Fruit fly (Drosophila melanogaster): ENCODE results near the gene CG14834.

Gene CG14834

DNA sequence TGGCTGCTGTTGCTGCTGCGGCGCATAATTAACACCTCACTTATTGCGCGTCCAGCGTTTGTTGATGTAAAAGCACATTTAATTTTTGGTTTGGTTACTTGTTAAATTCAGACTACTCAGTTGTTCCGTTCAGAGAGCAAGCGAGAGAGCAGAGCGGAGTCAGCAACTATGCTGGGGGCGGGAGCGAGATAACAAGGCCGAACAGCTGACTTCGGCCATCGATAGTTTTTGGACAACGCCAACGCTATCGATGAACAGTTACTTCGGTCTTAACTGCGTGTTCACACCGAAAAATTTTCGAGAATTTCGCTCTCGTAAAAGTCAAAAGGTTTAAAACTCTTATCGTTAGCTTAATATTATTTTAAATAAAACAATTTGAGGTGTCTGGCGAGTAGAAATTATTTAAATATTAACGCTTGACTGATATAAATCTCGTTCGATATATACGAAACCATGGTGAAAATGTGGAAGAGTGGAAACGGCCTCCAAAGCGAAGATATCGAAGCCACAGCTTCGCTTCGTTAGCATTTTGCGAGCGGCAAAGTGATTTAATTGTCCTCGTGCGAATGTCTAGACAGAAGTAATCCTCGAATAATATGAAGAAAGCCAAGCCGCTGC, 34.5 kb upstream of the CG14834 start, which contains the start of the genes SMSr and smid:
Gene SMSr, minus strand, starts transcription at position 116 of the 618 bp plus-strand sequence.
Gene smid, plus strand, starts transcription at position 256 of the 618 bp plus-strand sequence.
- peak; percentile 62 for TF ChIP-seq ey (GFP tag; optimal IDR thresholded peaks at IDR 0.05)
- TF ChIP-seq dmrt93B (GFP tag; optimal IDR thresholded peaks at IDR 0.05): peak; percentile 28
- TF ChIP-seq Rel (GFP tag; optimal IDR thresholded peaks at IDR 0.05): no peak
- TF ChIP-seq Rel (tag; optimal IDR thresholded peaks at IDR 0.05): no peak
- TF ChIP-seq h (GFP tag; optimal IDR thresholded peaks at IDR 0.05): peak; percentile 66
- peak; percentile 74 for TF ChIP-seq rgr (GFP tag; optimal IDR thresholded peaks at IDR 0.05)
- peak; percentile 73 for TF ChIP-seq woc (GFP tag; optimal IDR thresholded peaks at IDR 0.05)
- TF ChIP-seq br (GFP tag; optimal IDR thresholded peaks at IDR 0.05): peak; percentile 47
- peak; percentile 95 for TF ChIP-seq Dif (GFP tag; optimal IDR thresholded peaks at IDR 0.05; ENCODE audit: partially characterized antibody)
- peak; percentile 56 for TF ChIP-seq OdsH (GFP tag; optimal IDR thresholded peaks at IDR 0.05)
- peak; percentile 18 for TF ChIP-seq Hr83 (GFP tag; optimal IDR thresholded peaks at IDR 0.05; ENCODE audit: poor library complexity, severe bottlenecking)
- TF ChIP-seq Hnf4 (GFP tag; optimal IDR thresholded peaks at IDR 0.05): no peak
- TF ChIP-seq HLH106 (tag; optimal IDR thresholded peaks at IDR 0.05): peak; percentile 61
- peak; percentile 84 to 90 for TF ChIP-seq dl (GFP tag; optimal IDR thresholded peaks at IDR 0.05; ENCODE audit: insufficient read depth in 1 of 2, partially characterized antibody in 2 of 2)
- peak; percentile 16 for TF ChIP-seq CG9705 (GFP tag; optimal IDR thresholded peaks at IDR 0.05)
- TF ChIP-seq dsf (GFP tag; optimal IDR thresholded peaks at IDR 0.05; ENCODE audit: borderline replicate concordance): peak; percentile 28
- TF ChIP-seq Vsx2 (GFP tag; optimal IDR thresholded peaks at IDR 0.05; ENCODE audit: partially characterized antibody): peak; percentile 69
- TF ChIP-seq Myc (optimal IDR thresholded peaks at IDR 0.05): peak; percentile 21
- no peak for TF ChIP-seq GATAd (GFP tag; optimal IDR thresholded peaks at IDR 0.05)
- peak; percentile 98 for TF ChIP-seq fru (GFP tag; optimal IDR thresholded peaks at IDR 0.05)
- peak; percentile 42 for TF ChIP-seq sv (GFP tag; optimal IDR thresholded peaks at IDR 0.05)
- TF ChIP-seq Jra (GFP tag; optimal IDR thresholded peaks at IDR 0.05): peak; percentile 72
- TF ChIP-seq jim (GFP tag; optimal IDR thresholded peaks at IDR 0.05): no peak
- no peak for TF ChIP-seq usp (GFP tag; optimal IDR thresholded peaks at IDR 0.05)
- TF ChIP-seq foxo (GFP tag; optimal IDR thresholded peaks at IDR 0.05): peak in 1 of 2 experiments; percentile 68
- peak; percentile 46 for TF ChIP-seq N (GFP tag; optimal IDR thresholded peaks at IDR 0.05)
- no peak for TF ChIP-seq tai (GFP tag; optimal IDR thresholded peaks at IDR 0.05)
- TF ChIP-seq Sp1 (GFP tag; optimal IDR thresholded peaks at IDR 0.05): peak; percentile 56
- peak; percentile 32 for TF ChIP-seq psq (GFP tag; optimal IDR thresholded peaks at IDR 0.05)
- no peak for TF ChIP-seq Mio (GFP tag; optimal IDR thresholded peaks at IDR 0.05)

DNA sequence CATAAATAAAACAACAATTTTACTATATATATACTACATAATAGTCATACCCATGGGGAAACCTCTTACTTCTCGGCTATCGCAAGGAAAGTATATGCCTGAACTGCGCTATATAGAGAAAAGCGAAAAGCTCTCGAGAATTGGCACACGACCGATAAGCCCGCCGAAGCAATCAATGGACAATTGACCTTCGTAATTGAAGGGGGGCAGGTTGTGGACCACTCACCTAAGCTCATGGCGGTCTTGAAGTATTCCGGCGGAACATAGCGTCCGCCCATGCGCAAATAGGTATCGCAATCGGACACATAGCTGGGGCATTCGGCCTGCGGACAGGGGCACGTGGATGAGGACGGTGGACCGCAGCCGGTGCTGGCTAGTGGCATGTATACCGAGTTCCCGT, 33.5 kb upstream of the CG14834 start:
- peak; percentile 9 for TF ChIP-seq h (GFP tag; optimal IDR thresholded peaks at IDR 0.05)
- no peak for TF ChIP-seq brk (GFP tag; optimal IDR thresholded peaks at IDR 0.05)

DNA sequence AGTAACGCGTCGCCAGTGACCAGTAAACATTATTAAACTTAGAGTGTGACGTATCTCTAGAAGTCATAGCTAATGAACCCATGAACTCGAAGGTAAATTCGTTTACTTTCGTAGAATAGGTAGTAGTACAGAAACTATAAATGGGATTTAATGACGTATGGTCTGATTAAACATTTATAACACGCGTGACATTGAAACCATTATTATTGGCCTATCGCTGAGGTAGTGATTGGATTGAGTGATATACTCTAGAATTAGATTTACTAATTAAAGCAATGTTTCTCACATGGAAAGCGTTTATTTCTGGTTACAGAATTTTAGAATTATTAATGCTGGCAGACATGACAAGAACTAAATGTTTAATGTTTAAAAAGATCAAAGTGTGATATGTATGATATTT, 29.9 kb upstream of the CG14834 start:
- no peak for TF ChIP-seq Hr83 (GFP tag; optimal IDR thresholded peaks at IDR 0.05; ENCODE audit: poor library complexity, severe bottlenecking)
- TF ChIP-seq Abd-B (GFP tag; optimal IDR thresholded peaks at IDR 0.05): no peak
- no peak for TF ChIP-seq Dif (GFP tag; optimal IDR thresholded peaks at IDR 0.05; ENCODE audit: partially characterized antibody)
- TF ChIP-seq OdsH (GFP tag; optimal IDR thresholded peaks at IDR 0.05): no peak
- TF ChIP-seq Jra (GFP tag; optimal IDR thresholded peaks at IDR 0.05): no peak
- TF ChIP-seq Myc (optimal IDR thresholded peaks at IDR 0.05): no peak
- TF ChIP-seq CG9705 (GFP tag; optimal IDR thresholded peaks at IDR 0.05): no peak
- no peak for TF ChIP-seq CrebA (GFP tag; optimal IDR thresholded peaks at IDR 0.05; ENCODE audit: borderline replicate concordance)
- no peak for TF ChIP-seq foxo (GFP tag; optimal IDR thresholded peaks at IDR 0.05)
- no peak for TF ChIP-seq sage (GFP tag; optimal IDR thresholded peaks at IDR 0.05)
- no peak for TF ChIP-seq GATAd (GFP tag; optimal IDR thresholded peaks at IDR 0.05)
- no peak for TF ChIP-seq HLH106 (tag; optimal IDR thresholded peaks at IDR 0.05)
- TF ChIP-seq tai (GFP tag; optimal IDR thresholded peaks at IDR 0.05): no peak
- no peak for TF ChIP-seq fru (GFP tag; optimal IDR thresholded peaks at IDR 0.05)
- no peak for TF ChIP-seq dmrt93B (GFP tag; optimal IDR thresholded peaks at IDR 0.05)
- no peak for TF ChIP-seq Hnf4 (GFP tag; optimal IDR thresholded peaks at IDR 0.05)
